Fruit fly (Drosophila melanogaster) whole organism, embryonic: ENCODE data around the gene Ostgamma.

Experiments
- Atf6 ChIP-seq: fragments of 200-800 bp; sonication (Bioruptor generic); IDR thresholded peaks from 2 replicates; pipeline ENCODE4 v1.3.6; 2022; ENCODE audit warnings: missing biosample characterization, missing genetic modification characterization
- Awh ChIP-seq: fragments of 200-800 bp; sonication (Bioruptor generic); IDR thresholded peaks from 2 replicates; pipeline ENCODE4, ENCODE4 v1.3.6; 2022; ENCODE audit warnings: missing biosample characterization, missing genetic modification characterization
- Blimp-1 ChIP-seq: fragments of 200-800 bp; sonication (Bioruptor generic); optimal IDR thresholded peaks from 3 replicates; lab custom pipeline; 2018; ENCODE audit warnings: missing biosample characterization, missing genetic modification characterization, mild to moderate bottlenecking, moderate library complexity, missing genetic modification reagents
- CG1024 ChIP-seq: fragments of 200-800 bp; sonication (Bioruptor generic); IDR thresholded peaks from 2 replicates; pipeline ENCODE4 v1.3.6; 2022; ENCODE audit warnings: missing biosample characterization, missing genetic modification characterization
- CG10565 ChIP-seq: fragments of 200-800 bp; sonication (Bioruptor generic); optimal IDR thresholded peaks from 3 replicates; lab custom pipeline; 2016; ENCODE audit warnings: missing biosample characterization, mild to moderate bottlenecking, missing genetic modification characterization
- CG14050 ChIP-seq: fragments of 200-800 bp; sonication (Bioruptor generic); IDR thresholded peaks from 3 replicates; pipeline ENCODE4 v1.3.6; 2022; ENCODE audit warnings: missing biosample characterization, missing genetic modification characterization
- CG17568 ChIP-seq: fragments of 200-800 bp; sonication (Bioruptor generic); optimal IDR thresholded peaks from 2 replicates; lab custom pipeline; 2018; ENCODE audit warnings: missing biosample characterization, mild to moderate bottlenecking, missing genetic modification characterization, moderate library complexity
- CG2199 ChIP-seq: fragments of 200-800 bp; sonication (Bioruptor generic); IDR thresholded peaks from 3 replicates; pipeline ENCODE4 v1.3.6; 2022; ENCODE audit warnings: missing biosample characterization, missing genetic modification characterization
- CG2712 ChIP-seq: fragments of 200-800 bp; optimal IDR thresholded peaks from 3 replicates; lab custom pipeline; 2019; ENCODE audit warnings: missing biosample characterization, mild to moderate bottlenecking, missing genetic modification characterization, moderate library complexity
- CG4282 ChIP-seq: fragments of 200-800 bp; sonication (Bioruptor generic); optimal IDR thresholded peaks from 2 replicates; lab custom pipeline; 2016; ENCODE audit warnings: missing biosample characterization, missing genetic modification characterization
- CG4424 ChIP-seq: fragments of 200-800 bp; sonication (Bioruptor generic); optimal IDR thresholded peaks from 3 replicates; lab custom pipeline; 2016; ENCODE audit warnings: missing biosample characterization, missing genetic modification characterization
- CG4617 ChIP-seq: fragments of 200-800 bp; sonication (Bioruptor generic); optimal IDR thresholded peaks from 3 replicates; lab custom pipeline; 2016; ENCODE audit warnings: missing biosample characterization, missing genetic modification characterization, borderline replicate concordance
- CG6765 ChIP-seq: fragments of 200-800 bp; sonication (Bioruptor generic); optimal IDR thresholded peaks from 3 replicates; lab custom pipeline; 2017; ENCODE audit warnings: missing biosample characterization, mild to moderate bottlenecking, missing genetic modification characterization
- CG7745 ChIP-seq: fragments of 200-800 bp; sonication (Bioruptor generic); optimal IDR thresholded peaks from 2 replicates; lab custom pipeline; 2018; ENCODE audit warnings: missing biosample characterization, mild to moderate bottlenecking, missing genetic modification characterization, moderate library complexity
- CG7963 ChIP-seq: fragments of 200-800 bp; sonication (Bioruptor generic); IDR thresholded peaks from 3 replicates; pipeline ENCODE4 v1.3.6; 2022; ENCODE audit warnings: missing biosample characterization, missing genetic modification characterization; ENCODE audit not compliant: partially characterized antibody
- CG8290 ChIP-seq, 3 experiments: fragments of 200-800 bp; sonication (Bioruptor generic); optimal IDR thresholded peaks; 2 replicates each; lab custom pipeline; 2016 to 2019; ENCODE audit warnings: missing biosample characterization in 3 of 3, missing genetic modification characterization in 3 of 3, mild to moderate bottlenecking in 2 of 3, moderate library complexity in 1 of 3
- Gsc ChIP-seq: fragments of 200-800 bp; sonication (Bioruptor generic); IDR thresholded peaks from 2 replicates; pipeline ENCODE4 v1.3.6; 2022; ENCODE audit warnings: missing biosample characterization, missing genetic modification characterization
- H2.0 ChIP-seq: fragments of 200-800 bp; sonication (Bioruptor generic); IDR thresholded peaks from 2 replicates; pipeline ENCODE4 v1.3.6; 2022; ENCODE audit warnings: missing biosample characterization, missing genetic modification characterization
- HHEX ChIP-seq: fragments of 200-800 bp; sonication (Bioruptor generic); optimal IDR thresholded peaks from 3 replicates; lab custom pipeline; 2017; ENCODE audit warnings: missing biosample characterization, mild to moderate bottlenecking, missing genetic modification characterization, missing genetic modification reagents
- HLH54F ChIP-seq: fragments of 200-800 bp; sonication (Bioruptor generic); optimal IDR thresholded peaks from 3 replicates; lab custom pipeline; 2016; ENCODE audit warnings: missing biosample characterization, missing genetic modification characterization
- Hr3 ChIP-seq: fragments of 200-800 bp; sonication (Bioruptor generic); optimal IDR thresholded peaks from 3 replicates; lab custom pipeline; 2016; ENCODE audit warnings: missing biosample characterization, missing genetic modification characterization
- Hr78 ChIP-seq, 2 experiments: fragments of 200-800 bp in 1 of 2; fragments of >200 bp in 1 of 2; sonication (Bioruptor generic) in 1 of 2; optimal IDR thresholded peaks; 2 replicates each; lab custom pipeline; 2017 to 2019; ENCODE audit warnings: missing biosample characterization in 2 of 2, missing genetic modification characterization in 2 of 2, mild to moderate bottlenecking in 1 of 2, moderate library complexity in 1 of 2
- Hsf ChIP-seq: fragments of 200-800 bp; sonication (Bioruptor generic); optimal IDR thresholded peaks from 3 replicates; lab custom pipeline; 2016; ENCODE audit warnings: missing biosample characterization, missing genetic modification characterization
- Lhr ChIP-seq: fragments of 200-800 bp; sonication (Bioruptor generic); optimal IDR thresholded peaks from 3 replicates; lab custom pipeline; 2017; ENCODE audit warnings: mild to moderate bottlenecking, missing biosample characterization, missing genetic modification reagents, missing genetic modification characterization
- MTF-1 ChIP-seq: fragments of 200-800 bp; sonication (Bioruptor generic); optimal IDR thresholded peaks from 2 replicates; lab custom pipeline; 2018; ENCODE audit warnings: missing biosample characterization, mild to moderate bottlenecking, missing genetic modification characterization, borderline replicate concordance
- Oaz ChIP-seq: fragments of 200-800 bp; sonication (Bioruptor generic); IDR thresholded peaks from 2 replicates; pipeline ENCODE4 v1.3.6; 2022; ENCODE audit warnings: missing biosample characterization, missing genetic modification characterization
- Sox102F ChIP-seq: fragments of 200-800 bp; sonication (Bioruptor generic); optimal IDR thresholded peaks from 2 replicates; lab custom pipeline; 2018; ENCODE audit warnings: missing biosample characterization, mild to moderate bottlenecking, missing genetic modification characterization, moderate library complexity
- Spps ChIP-seq: fragments of 200-800 bp; sonication (Bioruptor generic); optimal IDR thresholded peaks from 2 replicates; lab custom pipeline; 2018; ENCODE audit warnings: missing biosample characterization, mild to moderate bottlenecking, missing genetic modification characterization
- Xrp1 ChIP-seq: fragments of 200-800 bp; sonication (Bioruptor generic); IDR thresholded peaks from 2 replicates; pipeline ENCODE4 v1.3.6; 2022; ENCODE audit warnings: missing biosample characterization, missing genetic modification characterization
- ci ChIP-seq: fragments of 200-800 bp; sonication (Bioruptor generic); IDR thresholded peaks from 3 replicates; pipeline ENCODE4 v1.3.6; 2022; ENCODE audit warnings: missing biosample characterization, missing genetic modification characterization
- crol ChIP-seq: fragments of 200-800 bp; sonication (Bioruptor generic); IDR thresholded peaks from 2 replicates; pipeline ENCODE4 v1.3.6; 2022; ENCODE audit warnings: missing biosample characterization, missing genetic modification characterization
- danr ChIP-seq: fragments of 200-800 bp; sonication (Bioruptor generic); IDR thresholded peaks from 2 replicates; pipeline ENCODE4 v1.3.6; 2022; ENCODE audit warnings: missing biosample characterization, missing genetic modification characterization
- disco-r ChIP-seq: fragments of 200-800 bp; sonication (Bioruptor generic); optimal IDR thresholded peaks from 2 replicates; lab custom pipeline; 2016; ENCODE audit warnings: missing biosample characterization, missing genetic modification characterization
- dmrt11E ChIP-seq: fragments of 200-800 bp; sonication (Bioruptor generic); optimal IDR thresholded peaks from 3 replicates; lab custom pipeline; 2018; ENCODE audit warnings: missing biosample characterization, mild to moderate bottlenecking, missing genetic modification characterization, moderate library complexity
- her ChIP-seq: fragments of 200-800 bp; sonication (Bioruptor generic); optimal IDR thresholded peaks from 2 replicates; lab custom pipeline; 2016; ENCODE audit warnings: missing biosample characterization, missing genetic modification characterization
- kah ChIP-seq: fragments of 200-800 bp; sonication (Bioruptor generic); optimal IDR thresholded peaks from 2 replicates; lab custom pipeline; 2018; ENCODE audit warnings: missing biosample characterization, mild to moderate bottlenecking, missing genetic modification characterization
- ken ChIP-seq: fragments of 200-800 bp; sonication (Bioruptor generic); IDR thresholded peaks from 3 replicates; pipeline ENCODE4 v1.3.6; 2022; ENCODE audit warnings: missing biosample characterization, missing genetic modification characterization
- lmd ChIP-seq: fragments of 200-800 bp; sonication (Bioruptor generic); IDR thresholded peaks from 2 replicates; pipeline ENCODE4 v1.3.6; 2022; ENCODE audit warnings: missing biosample characterization, missing genetic modification characterization
- lola ChIP-seq, 3 experiments: fragments of >200 bp in 2 of 3; fragments of 200-800 bp in 1 of 3; sonication (Bioruptor generic) in 1 of 3; optimal IDR thresholded peaks; 2 replicates each; lab custom pipeline; 2017 to 2019; ENCODE audit warnings: missing biosample characterization in 3 of 3, missing genetic modification characterization in 3 of 3, mild to moderate bottlenecking in 1 of 3, moderate library complexity in 1 of 3
- luna ChIP-seq: fragments of 200-800 bp; sonication (Bioruptor generic); optimal IDR thresholded peaks from 2 replicates; lab custom pipeline; 2016; ENCODE audit warnings: missing biosample characterization, missing genetic modification characterization
- mam ChIP-seq: fragments of 200-800 bp; sonication (Bioruptor generic); optimal IDR thresholded peaks from 3 replicates; lab custom pipeline; 2016; ENCODE audit warnings: missing biosample characterization, missing genetic modification characterization
- pita ChIP-seq: fragments of 200-800 bp; sonication (Bioruptor generic); optimal IDR thresholded peaks from 2 replicates; lab custom pipeline; 2017; ENCODE audit warnings: missing biosample characterization, mild to moderate bottlenecking, missing genetic modification characterization
- sd ChIP-seq: fragments of 200-800 bp; sonication (Bioruptor generic); optimal IDR thresholded peaks from 3 replicates; lab custom pipeline; 2018; ENCODE audit warnings: missing biosample characterization, mild to moderate bottlenecking, missing genetic modification characterization, moderate library complexity
- sisA ChIP-seq: fragments of 200-800 bp; sonication (Bioruptor generic); IDR thresholded peaks from 2 replicates; pipeline ENCODE4 v1.3.6; 2022; ENCODE audit warnings: missing biosample characterization, missing genetic modification characterization
- stc ChIP-seq: fragments of 200-800 bp; sonication (Bioruptor generic); IDR thresholded peaks from 2 replicates; pipeline ENCODE4 v1.3.6; 2022; ENCODE audit warnings: missing biosample characterization, missing genetic modification characterization
- tap ChIP-seq: fragments of 200-800 bp; optimal IDR thresholded peaks from 3 replicates; lab custom pipeline; 2019; ENCODE audit warnings: missing biosample characterization, mild to moderate bottlenecking, missing genetic modification characterization, moderate library complexity
- trem ChIP-seq: fragments of 200-800 bp; optimal IDR thresholded peaks from 3 replicates; lab custom pipeline; 2019; ENCODE audit warnings: missing biosample characterization, mild to moderate bottlenecking, missing genetic modification characterization, moderate library complexity
- vvl ChIP-seq: fragments of 200-800 bp; sonication (Bioruptor generic); IDR thresholded peaks from 2 replicates; pipeline ENCODE4 v1.3.6; 2022; ENCODE audit warnings: missing biosample characterization, missing genetic modification characterization
- zf30C ChIP-seq: fragments of 200-800 bp; sonication (Bioruptor generic); optimal IDR thresholded peaks from 3 replicates; lab custom pipeline; 2018; ENCODE audit warnings: missing biosample characterization, mild to moderate bottlenecking, missing genetic modification characterization

Ostgamma gene

dm6 chr2L:8289352-8290091, 18.5 kb downstream of the Ostgamma start (continued):
- TF ChIP-seq sisA (GFP tag; lab: Robert Waterston, UW) (no peak), HHEX (GFP tag; lab: Kevin White, UChicago) (no peak), luna (GFP tag; lab: Kevin White, UChicago) (no peak), Hr3 (GFP tag; lab: Kevin White, UChicago) (no peak), Blimp-1 (GFP tag; lab: Kevin White, UChicago) (peak; percentile 8), trem (tag; lab: Kevin White, UChicago) (no peak), her (GFP tag; lab: Kevin White, UChicago) (no peak), CG10565 (GFP tag; lab: Kevin White, UChicago) (no peak), Oaz (GFP tag; lab: Robert Waterston, UW) (no peak), dmrt11E (tag; lab: Kevin White, UChicago) (no peak), CG14050 (GFP tag; lab: Robert Waterston, UW) (no peak), Atf6 (no peak), CG7963 (no peak), sd (tag; lab: Kevin White, UChicago) (peak; percentile 58), disco-r (GFP tag; lab: Kevin White, UChicago) (no peak), Xrp1 (GFP tag; lab: Robert Waterston, UW) (no peak), stc (GFP tag; lab: Robert Waterston, UW) (no peak), CG4282 (GFP tag; lab: Kevin White, UChicago) (no peak), CG17568 (GFP tag; lab: Kevin White, UChicago) (no peak), lola (GFP tag; optimal IDR thresholded peaks at IDR 0.05; lab: Kevin White, UChicago) (peak in 1 of 3 experiments; percentile 9), Spps (no peak), CG8290 (GFP tag; optimal IDR thresholded peaks at IDR 0.05; lab: Kevin White, UChicago) (no peak), CG8290 (tag; optimal IDR thresholded peaks at IDR 0.05; lab: Kevin White, UChicago) (no peak), CG2199 (GFP tag; lab: Robert Waterston, UW) (peak; percentile 30; the same call in 1 of the 3 replicates), CG4617 (GFP tag; lab: Kevin White, UChicago) (no peak), Hsf (GFP tag; lab: Kevin White, UChicago) (no peak), vvl (GFP tag; lab: Robert Waterston, UW) (peak; percentile 46; the same call in 1 of the 2 replicates), kah (no peak), CG2712 (tag; lab: Kevin White, UChicago) (peak; percentile 3), MTF-1 (peak; percentile 27), ci (GFP tag; lab: Robert Waterston, UW) (0 out of 3 replicates have a peak, but pooled peaks have one; percentile 37), Sox102F (GFP tag; lab: Kevin White, UChicago) (no peak), crol (peak; percentile 78), tap (no peak), CG4424 (no peak), Hr78 (GFP tag; optimal IDR thresholded peaks at IDR 0.05; lab: Kevin White, UChicago) (peak in 1 of 2 experiments; percentile 57), H2.0 (no peak), Gsc (GFP tag; lab: Robert Waterston, UW) (no peak), CG1024 (GFP tag; lab: Robert Waterston, UW) (no peak), Lhr (GFP tag; lab: Kevin White, UChicago) (no peak), danr (GFP tag; lab: Robert Waterston, UW) (no peak), CG7745 (tag; lab: Kevin White, UChicago) (peak; percentile 91), HLH54F (GFP tag; lab: Kevin White, UChicago) (no peak), Awh (GFP tag; lab: Robert Waterston, UW) (no peak), ken (GFP tag; lab: Robert Waterston, UW) (no peak), mam (no peak), lmd (GFP tag; lab: Robert Waterston, UW) (no peak), CG6765 (no peak), zf30C (GFP tag; lab: Kevin White, UChicago) (no peak), pita (no peak)
